Fruit fly (Drosophila melanogaster) whole organism, embryonic: Measurements from ENCODE around the gene fiz.

Source experiments
- Adf1 ChIP-seq: fragments of 200-800 bp; sonication (Bioruptor generic); IDR thresholded peaks from 2 replicates; pipeline ENCODE4 v1.3.6; 2022; ENCODE audit warnings: missing biosample characterization, missing genetic modification characterization
- C15 ChIP-seq: fragments of 200-800 bp; sonication (Bioruptor generic); IDR thresholded peaks from 3 replicates; pipeline ENCODE4 v1.3.6; 2022; ENCODE audit warnings: missing biosample characterization, missing genetic modification characterization
- CG10462 ChIP-seq: fragments of 200-800 bp; sonication (Bioruptor generic); optimal IDR thresholded peaks from 2 replicates; lab custom pipeline; 2016; ENCODE audit warnings: missing biosample characterization, missing genetic modification characterization
- CG11723 ChIP-seq: fragments of 200-800 bp; sonication (Bioruptor generic); optimal IDR thresholded peaks from 2 replicates; lab custom pipeline; 2017; ENCODE audit warnings: missing biosample characterization, mild to moderate bottlenecking, missing genetic modification characterization
- CG13624 ChIP-seq: fragments of 200-800 bp; sonication (Bioruptor generic); optimal IDR thresholded peaks from 2 replicates; lab custom pipeline; 2016; ENCODE audit warnings: missing biosample characterization, missing genetic modification characterization
- CG15601 ChIP-seq: fragments of 200-800 bp; sonication (Bioruptor generic); optimal IDR thresholded peaks from 3 replicates; lab custom pipeline; 2019; ENCODE audit warnings: missing biosample characterization, mild to moderate bottlenecking, missing genetic modification characterization, moderate library complexity
- CG16863 ChIP-seq: fragments of 200-800 bp; sonication (Bioruptor generic); optimal IDR thresholded peaks from 3 replicates; lab custom pipeline; 2016; ENCODE audit warnings: missing biosample characterization, missing genetic modification characterization
- CG2116 ChIP-seq: fragments of 200-800 bp; sonication (Bioruptor generic); optimal IDR thresholded peaks from 3 replicates; lab custom pipeline; 2018; ENCODE audit warnings: missing biosample characterization, mild to moderate bottlenecking, missing genetic modification characterization
- CG2199 ChIP-seq: fragments of 200-800 bp; sonication (Bioruptor generic); IDR thresholded peaks from 3 replicates; pipeline ENCODE4 v1.3.6; 2022; ENCODE audit warnings: missing biosample characterization, missing genetic modification characterization
- CG2712 ChIP-seq: fragments of 200-800 bp; optimal IDR thresholded peaks from 3 replicates; lab custom pipeline; 2019; ENCODE audit warnings: missing biosample characterization, mild to moderate bottlenecking, missing genetic modification characterization, moderate library complexity
- CG3407 ChIP-seq: fragments of 200-800 bp; sonication (Bioruptor generic); optimal IDR thresholded peaks from 2 replicates; lab custom pipeline; 2018; ENCODE audit warnings: missing biosample characterization, mild to moderate bottlenecking, missing genetic modification characterization
- CG34422 ChIP-seq: fragments of 200-800 bp; sonication (Bioruptor generic); IDR thresholded peaks from 3 replicates; pipeline ENCODE4 v1.3.6; 2022; ENCODE audit warnings: missing biosample characterization, missing genetic modification characterization
- CG3995 ChIP-seq: fragments of 200-800 bp; sonication (Bioruptor generic); optimal IDR thresholded peaks from 3 replicates; lab custom pipeline; 2016; ENCODE audit warnings: missing biosample characterization, missing genetic modification characterization
- CG42726 ChIP-seq: fragments of 200-800 bp; sonication (Bioruptor generic); IDR thresholded peaks from 2 replicates; pipeline ENCODE4 v1.3.6; 2022; ENCODE audit warnings: missing biosample characterization, missing genetic modification characterization; ENCODE audit not compliant: partially characterized antibody
- CG4854 ChIP-seq: fragments of 200-800 bp; sonication (Bioruptor generic); optimal IDR thresholded peaks from 2 replicates; lab custom pipeline; 2016; ENCODE audit warnings: missing biosample characterization, missing genetic modification characterization, inconsistent platforms
- CG6765 ChIP-seq: fragments of 200-800 bp; sonication (Bioruptor generic); optimal IDR thresholded peaks from 3 replicates; lab custom pipeline; 2017; ENCODE audit warnings: missing biosample characterization, mild to moderate bottlenecking, missing genetic modification characterization
- CG7745 ChIP-seq: fragments of 200-800 bp; sonication (Bioruptor generic); optimal IDR thresholded peaks from 2 replicates; lab custom pipeline; 2018; ENCODE audit warnings: missing biosample characterization, mild to moderate bottlenecking, missing genetic modification characterization, moderate library complexity
- Chrac-16 ChIP-seq: fragments of 200-800 bp; sonication (Bioruptor generic); optimal IDR thresholded peaks from 3 replicates; lab custom pipeline; 2016; ENCODE audit warnings: missing biosample characterization, missing genetic modification characterization
- D19B ChIP-seq: fragments of 200-800 bp; sonication (Bioruptor generic); optimal IDR thresholded peaks from 2 replicates; lab custom pipeline; 2017; ENCODE audit warnings: missing biosample characterization, mild to moderate bottlenecking, missing genetic modification characterization
- Dfd ChIP-seq, 2 experiments: fragments of >200 bp; optimal IDR thresholded peaks; 2 replicates each; lab custom pipeline; 2017; ENCODE audit warnings: missing biosample characterization in 2 of 2, missing genetic modification characterization in 2 of 2
- Dip3 ChIP-seq: fragments of 200-800 bp; sonication (Bioruptor generic); optimal IDR thresholded peaks from 3 replicates; lab custom pipeline; 2016; ENCODE audit warnings: missing biosample characterization, missing genetic modification characterization
- Dref ChIP-seq: fragments of 200-800 bp; sonication (Bioruptor generic); IDR thresholded peaks from 2 replicates; pipeline ENCODE4 v1.3.6; 2022; ENCODE audit warnings: missing biosample characterization, missing genetic modification characterization
- H15 ChIP-seq: fragments of 200-800 bp; sonication (Bioruptor generic); IDR thresholded peaks from 3 replicates; pipeline ENCODE4 v1.3.6; 2022; ENCODE audit warnings: missing biosample characterization, missing genetic modification characterization
- HLH3B ChIP-seq: fragments of 200-800 bp; sonication (Bioruptor generic); IDR thresholded peaks from 2 replicates; pipeline ENCODE4 v1.3.6; 2022; ENCODE audit warnings: missing biosample characterization, missing genetic modification characterization
- Meics ChIP-seq: fragments of 200-800 bp; sonication (Bioruptor generic); optimal IDR thresholded peaks from 2 replicates; lab custom pipeline; 2017; ENCODE audit warnings: missing biosample characterization, mild to moderate bottlenecking, missing genetic modification characterization
- Myb ChIP-seq: fragments of 200-800 bp; sonication (Bioruptor generic); optimal IDR thresholded peaks from 2 replicates; lab custom pipeline; 2016; ENCODE audit warnings: missing biosample characterization, missing genetic modification characterization
- Ssrp ChIP-seq: fragments of 200-800 bp; sonication (Bioruptor generic); optimal IDR thresholded peaks from 2 replicates; lab custom pipeline; 2018; ENCODE audit warnings: missing biosample characterization, mild to moderate bottlenecking, missing genetic modification characterization, moderate library complexity
- aop ChIP-seq: fragments of 200-800 bp; sonication (Bioruptor generic); IDR thresholded peaks from 2 replicates; pipeline ENCODE4 v1.3.6; 2022; ENCODE audit warnings: missing biosample characterization, missing genetic modification characterization
- ash1 ChIP-seq: fragments of 200-800 bp; sonication (Bioruptor generic); optimal IDR thresholded peaks from 2 replicates; lab custom pipeline; 2018; ENCODE audit warnings: missing biosample characterization, mild to moderate bottlenecking, missing genetic modification characterization
- btn ChIP-seq: fragments of 200-800 bp; sonication (Bioruptor generic); optimal IDR thresholded peaks from 2 replicates; lab custom pipeline; 2016; ENCODE audit warnings: missing biosample characterization, missing genetic modification characterization
- cwo ChIP-seq: fragments of 200-800 bp; sonication (Bioruptor generic); optimal IDR thresholded peaks from 3 replicates; lab custom pipeline; 2017; ENCODE audit warnings: missing biosample characterization, missing genetic modification characterization, mild to moderate bottlenecking, moderate library complexity, missing genetic modification reagents
- da ChIP-seq: fragments of 200-800 bp; sonication (Bioruptor generic); optimal IDR thresholded peaks from 2 replicates; lab custom pipeline; 2016; ENCODE audit warnings: missing biosample characterization, missing genetic modification characterization
- dan ChIP-seq: fragments of 200-800 bp; sonication (Bioruptor generic); IDR thresholded peaks from 2 replicates; pipeline ENCODE4 v1.3.6; 2022; ENCODE audit warnings: missing biosample characterization, missing genetic modification characterization
- dati ChIP-seq: fragments of 200-800 bp; sonication (Bioruptor generic); IDR thresholded peaks from 2 replicates; pipeline ENCODE4 v1.3.6; 2022; ENCODE audit warnings: missing biosample characterization, missing genetic modification characterization
- dpn ChIP-seq, 2 experiments: fragments of 200-800 bp; sonication (Bioruptor generic); optimal IDR thresholded peaks; 3 replicates each; lab custom pipeline; 2016; ENCODE audit warnings: missing biosample characterization in 2 of 2, missing genetic modification characterization in 2 of 2
- ems ChIP-seq: fragments of 200-800 bp; sonication (Bioruptor generic); optimal IDR thresholded peaks from 3 replicates; lab custom pipeline; 2016; ENCODE audit warnings: missing biosample characterization, missing genetic modification characterization
- ewg ChIP-seq: fragments of 200-800 bp; sonication (Bioruptor generic); optimal IDR thresholded peaks from 3 replicates; lab custom pipeline; 2017; ENCODE audit warnings: mild to moderate bottlenecking, missing biosample characterization, missing genetic modification reagents, missing genetic modification characterization
- fu2 ChIP-seq: fragments of 200-800 bp; sonication (Bioruptor generic); optimal IDR thresholded peaks from 2 replicates; lab custom pipeline; 2016; ENCODE audit warnings: missing biosample characterization, missing genetic modification characterization
- grau ChIP-seq: fragments of 200-800 bp; optimal IDR thresholded peaks from 3 replicates; lab custom pipeline; 2019; ENCODE audit warnings: missing biosample characterization, mild to moderate bottlenecking, missing genetic modification characterization, moderate library complexity
- kah ChIP-seq: fragments of 200-800 bp; sonication (Bioruptor generic); optimal IDR thresholded peaks from 2 replicates; lab custom pipeline; 2018; ENCODE audit warnings: missing biosample characterization, mild to moderate bottlenecking, missing genetic modification characterization
- kay ChIP-seq: fragments of 200-800 bp; sonication (Bioruptor generic); optimal IDR thresholded peaks from 2 replicates; lab custom pipeline; 2016; ENCODE audit warnings: missing biosample characterization, missing genetic modification characterization
- sc ChIP-seq, 3 experiments: fragments of >200 bp in 2 of 3; fragments of 200-800 bp in 1 of 3; sonication (Bioruptor generic) in 1 of 3; optimal IDR thresholded peaks; 2 replicates in 2 of 3; 3 replicates in 1 of 3; lab custom pipeline; 2017; ENCODE audit warnings: mild to moderate bottlenecking in 1 of 3, missing biosample characterization in 1 of 3, missing genetic modification characterization in 1 of 3, missing genetic modification reagents in 1 of 3
- shn ChIP-seq: fragments of 200-800 bp; sonication (Bioruptor generic); optimal IDR thresholded peaks from 3 replicates; lab custom pipeline; 2016; ENCODE audit warnings: missing biosample characterization, missing genetic modification characterization
- ssp ChIP-seq: fragments of 200-800 bp; sonication (Bioruptor generic); IDR thresholded peaks from 2 replicates; pipeline ENCODE4 v1.3.6; 2022; ENCODE audit warnings: missing biosample characterization, missing genetic modification characterization
- ttk ChIP-seq: fragments of 200-800 bp; sonication (Bioruptor generic); IDR thresholded peaks from 2 replicates; pipeline ENCODE4 v2.1.2; 2022; ENCODE audit warnings: missing biosample characterization, missing genetic modification characterization
- unpg ChIP-seq: fragments of 200-800 bp; sonication (Bioruptor generic); optimal IDR thresholded peaks from 3 replicates; lab custom pipeline; 2018; ENCODE audit warnings: missing biosample characterization, mild to moderate bottlenecking, missing genetic modification characterization, moderate library complexity
- z ChIP-seq: fragments of 200-800 bp; sonication (Bioruptor generic); IDR thresholded peaks from 3 replicates; pipeline ENCODE4 v1.3.6; 2022; ENCODE audit warnings: missing biosample characterization, missing genetic modification characterization
- zen2 ChIP-seq: fragments of 200-800 bp; sonication (Bioruptor generic); IDR thresholded peaks from 3 replicates; pipeline ENCODE4 v1.3.6; 2022; ENCODE audit warnings: missing biosample characterization, missing genetic modification characterization; ENCODE audit not compliant: partially characterized antibody

Gene fiz

DNA sequence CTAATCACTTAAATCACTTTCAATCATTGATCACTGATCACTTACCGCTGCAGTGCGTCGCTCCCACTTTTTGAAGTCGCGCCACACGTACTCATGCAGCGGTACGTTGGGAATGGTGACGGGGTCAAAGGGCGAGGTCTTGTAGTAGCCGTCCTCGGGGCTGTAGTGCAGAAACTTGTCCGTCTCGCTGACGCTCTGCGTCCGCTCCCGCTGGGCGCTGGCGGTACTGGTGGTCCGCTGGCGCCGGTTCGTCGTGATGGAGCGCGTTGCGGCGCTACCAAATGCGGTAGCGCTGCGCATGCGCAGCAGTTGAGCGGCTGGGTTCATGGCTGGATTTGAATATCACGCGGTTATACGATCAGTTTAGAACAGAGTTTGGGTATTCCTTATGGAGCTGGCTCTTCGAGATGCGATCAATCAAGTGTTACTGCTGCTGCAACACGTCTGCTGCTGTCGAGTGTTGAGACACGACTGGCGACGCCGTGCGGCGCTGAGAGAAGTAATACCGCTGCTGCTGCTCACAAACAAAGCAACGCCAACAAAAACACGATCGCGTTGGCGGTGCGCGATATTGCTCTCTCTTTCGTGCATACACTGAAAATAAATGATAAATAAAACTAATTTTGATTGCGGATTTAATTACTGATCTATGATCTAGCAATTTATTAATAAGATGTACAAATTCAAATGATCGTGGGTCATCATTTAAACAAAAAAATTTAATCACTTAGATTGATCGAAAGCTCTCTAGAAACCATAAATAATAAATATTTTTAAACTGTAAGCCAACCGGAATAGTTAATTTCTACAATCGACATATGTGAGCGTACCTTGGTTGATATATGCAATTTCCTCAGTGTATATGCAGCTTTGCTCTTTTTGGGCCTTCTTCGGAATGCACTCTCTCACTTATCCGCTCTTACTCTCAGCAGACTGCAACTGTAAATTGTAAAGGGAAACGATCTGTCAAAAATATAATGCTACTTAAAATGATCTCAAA lies 41.1 kb upstream of the fiz start (continued):
- TF ChIP-seq Dref: no peak
- TF ChIP-seq ash1: no peak
- TF ChIP-seq CG42726 (GFP tag; lab: Robert Waterston, UW): no peak
- peak; percentile 95 for TF ChIP-seq unpg (GFP tag; lab: Kevin White, UChicago)
- peak; percentile 90 for TF ChIP-seq ewg (GFP tag; lab: Kevin White, UChicago)
- peak; percentile 55; the same call in 1 of the 3 replicates for TF ChIP-seq C15 (GFP tag; lab: Robert Waterston, UW)
- TF ChIP-seq Meics (GFP tag; lab: Kevin White, UChicago): peak; percentile 84
- peak; percentile 95 for TF ChIP-seq grau (tag; lab: Kevin White, UChicago)
- no peak for TF ChIP-seq zen2 (GFP tag; lab: Robert Waterston, UW)
- peak; percentile 41 for TF ChIP-seq CG7745 (tag; lab: Kevin White, UChicago)
- TF ChIP-seq CG34422 (GFP tag; lab: Robert Waterston, UW): peak; percentile 88
- peak; percentile 87 for TF ChIP-seq ttk
- TF ChIP-seq CG15601 (tag; lab: Kevin White, UChicago): peak; percentile 97
- peak; percentile 73; the same call in 1 of the 2 replicates for TF ChIP-seq dan (GFP tag; lab: Robert Waterston, UW)
- TF ChIP-seq CG11723 (GFP tag; lab: Kevin White, UChicago): peak; percentile 91
- peak; percentile 97 for TF ChIP-seq Ssrp
- no peak; the same call in 2 of the 3 replicates for TF ChIP-seq z (GFP tag; lab: Robert Waterston, UW)
- peak; percentile 77 for TF ChIP-seq cwo (GFP tag; lab: Kevin White, UChicago)
- peak; percentile 85 for TF ChIP-seq CG16863 (GFP tag; lab: Kevin White, UChicago)
- peak; percentile 65 for TF ChIP-seq ems (GFP tag; lab: Kevin White, UChicago)
- TF ChIP-seq CG4854: peak; percentile 58
- peak; percentile 91 for TF ChIP-seq HLH3B (GFP tag; lab: Robert Waterston, UW)
- TF ChIP-seq CG2116 (GFP tag; lab: Kevin White, UChicago): peak; percentile 72
- TF ChIP-seq Dip3 (GFP tag; lab: Kevin White, UChicago): peak; percentile 50
- no peak for TF ChIP-seq sc (optimal IDR thresholded peaks at IDR 0.05; lab: Kevin White, UChicago)
- peak; percentile 96 for TF ChIP-seq sc (GFP tag; optimal IDR thresholded peaks at IDR 0.05; lab: Kevin White, UChicago)
- TF ChIP-seq Dfd (GFP tag; optimal IDR thresholded peaks at IDR 0.05; lab: Kevin White, UChicago): no peak
- TF ChIP-seq shn: peak; percentile 78
- TF ChIP-seq D19B: peak; percentile 67
- peak; percentile 88 for TF ChIP-seq H15 (GFP tag; lab: Robert Waterston, UW)
- TF ChIP-seq kah: peak; percentile 87
- TF ChIP-seq btn (GFP tag; lab: Kevin White, UChicago): peak; percentile 57
- TF ChIP-seq aop (GFP tag; lab: Robert Waterston, UW): 0 out of 2 replicates have a peak, but pooled peaks have one; percentile 25
- peak; percentile 89 for TF ChIP-seq CG3407
- peak; percentile 28 for TF ChIP-seq fu2 (GFP tag; lab: Kevin White, UChicago)
- TF ChIP-seq CG2199 (GFP tag; lab: Robert Waterston, UW): no peak
- TF ChIP-seq kay (GFP tag; lab: Kevin White, UChicago): peak; percentile 77
- peak; percentile 36 for TF ChIP-seq Myb (GFP tag; lab: Kevin White, UChicago)
- peak; percentile 92 for TF ChIP-seq Chrac-16 (GFP tag; lab: Kevin White, UChicago)
- TF ChIP-seq Adf1 (GFP tag; lab: Robert Waterston, UW): peak; percentile 68
- TF ChIP-seq CG13624 (GFP tag; lab: Kevin White, UChicago): peak; percentile 66
- peak; percentile 95 for TF ChIP-seq CG10462 (GFP tag; lab: Kevin White, UChicago)
- TF ChIP-seq CG6765 (GFP tag; lab: Kevin White, UChicago): peak; percentile 71
- peak; percentile 99 for TF ChIP-seq CG2712 (tag; lab: Kevin White, UChicago)
- TF ChIP-seq dpn (GFP tag; optimal IDR thresholded peaks at IDR 0.05; lab: Kevin White, UChicago): peak; percentile 81 to 89
- TF ChIP-seq ssp (GFP tag; lab: Robert Waterston, UW): peak; percentile 82
- peak; percentile 19; the same call in 1 of the 2 replicates for TF ChIP-seq dati (GFP tag; lab: Robert Waterston, UW)
- peak; percentile 25 for TF ChIP-seq CG3995 (GFP tag; lab: Kevin White, UChicago)
- peak; percentile 36 for TF ChIP-seq da (GFP tag; lab: Kevin White, UChicago)
